Fruit fly (Drosophila melanogaster): ENCODE results near the gene CG31245.
A peak's percentile ranks its signal among the peaks of the same experiment; 100 is the strongest.

Gene CG31245

DNA sequence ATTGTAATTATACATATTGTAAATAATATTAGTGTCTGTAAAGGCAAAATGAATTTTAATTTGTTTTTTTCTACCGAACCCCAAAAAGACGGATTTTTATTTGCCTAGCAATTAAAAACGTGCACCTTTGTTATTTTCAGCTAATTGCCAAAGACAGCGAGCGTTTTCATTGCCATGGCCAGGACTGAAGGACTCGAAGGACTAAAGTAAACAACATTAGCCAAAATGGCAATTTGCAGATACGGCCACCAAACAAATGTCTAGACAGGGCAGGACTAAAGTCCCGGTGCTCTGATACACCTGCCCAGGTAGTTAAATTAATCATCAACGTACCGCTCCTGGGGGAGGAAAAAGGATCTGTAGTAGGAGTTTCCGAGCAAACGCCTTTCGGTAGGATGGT, 45.0 kb downstream of the CG31245 start:
- TF ChIP-seq salr (GFP tag; optimal IDR thresholded peaks at IDR 0.05) (no peak), acj6 (GFP tag; optimal IDR thresholded peaks at IDR 0.05) (no peak), OdsH (GFP tag; optimal IDR thresholded peaks at IDR 0.05) (no peak), CG31627 (GFP tag; optimal IDR thresholded peaks at IDR 0.05) (no peak), CG6276 (GFP tag; optimal IDR thresholded peaks at IDR 0.05) (no peak), Eip78C (GFP tag) (no peak)

DNA sequence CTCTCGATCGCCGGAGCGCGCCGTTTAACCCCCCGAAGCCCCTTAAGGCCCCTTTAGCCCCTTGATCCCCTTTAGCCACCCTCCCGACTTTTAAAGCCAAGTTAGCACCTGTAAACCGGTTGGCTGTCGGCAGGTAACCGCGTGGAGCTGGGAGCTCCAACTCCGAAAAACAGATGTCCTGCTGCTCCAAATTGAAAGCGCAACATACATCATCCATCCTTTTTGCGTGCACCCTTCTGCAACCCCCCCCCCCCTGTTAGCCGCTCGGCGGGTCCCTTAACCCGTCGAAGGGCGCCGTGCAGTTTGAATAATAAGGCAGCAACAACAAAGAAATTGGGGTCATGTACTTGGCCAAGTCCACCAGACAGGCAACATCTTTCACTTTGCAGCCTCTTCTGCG, 48.3 kb downstream of the CG31245 start:
- TF ChIP-seq Blimp-1 (GFP tag; optimal IDR thresholded peaks at IDR 0.05) (peak; percentile 13), Sox102F (GFP tag; optimal IDR thresholded peaks at IDR 0.05) (peak; percentile 12), esn (GFP tag; optimal IDR thresholded peaks at IDR 0.05) (no peak), CG6854 (GFP tag; optimal IDR thresholded peaks at IDR 0.05) (peak; percentile 71), Eip75B (GFP tag; optimal IDR thresholded peaks at IDR 0.05) (peak; percentile 36), svp (GFP tag) (peak; percentile 37), CG4318 (GFP tag; optimal IDR thresholded peaks at IDR 0.05) (no peak), ss (GFP tag; optimal IDR thresholded peaks at IDR 0.05) (peak in 1 of 2 experiments; percentile 66), Hr38 (GFP tag; optimal IDR thresholded peaks at IDR 0.05) (no peak), CG8319 (GFP tag; optimal IDR thresholded peaks at IDR 0.05) (no peak)

Data from whole organism, prepupa.